Worm (Caenorhabditis elegans): ENCODE results near the gene T10B10.4.

T10B10.4 gene

ce11 chrX:15159362-15159761 is 30.6 kb upstream of the T10B10.4 start:
- no peak for TF ChIP-seq snpc-4 (GFP tag; optimal IDR thresholded peaks at IDR 0.05)
- peak in 2 of 4 experiments; percentile 79 to 87 for TF ChIP-seq snpc-4 (tag; optimal IDR thresholded peaks at IDR 0.05)
- peak; percentile 43; the same call in 1 of the 2 replicates for TF ChIP-seq hmg-1.2 (GFP tag; IDR thresholded peaks at IDR 0.05)
- TF ChIP-seq T26A5.8 (tag; optimal IDR thresholded peaks at IDR 0.05), result no peak
- TF ChIP-seq D2030.7 (GFP tag; IDR thresholded peaks at IDR 0.05), result no peak
- no peak for TF ChIP-seq snpc-3.4 (tag; optimal IDR thresholded peaks at IDR 0.05)
- no peak for TF ChIP-seq ceh-79 (tag; optimal IDR thresholded peaks at IDR 0.05)

- TF ChIP-seq ceh-58 (GFP tag; IDR thresholded peaks at IDR 0.05), result no peak
- TF ChIP-seq ceh-40 (GFP tag; IDR thresholded peaks at IDR 0.05), result no peak
- TF ChIP-seq egl-44 (GFP tag; IDR thresholded peaks at IDR 0.05), result no peak
- no peak for TF ChIP-seq bed-2 (GFP tag; IDR thresholded peaks at IDR 0.05)
- peak; percentile 3 for TF ChIP-seq nhr-80 (tag; optimal IDR thresholded peaks at IDR 0.05)
- TF ChIP-seq lin-40 (tag; optimal IDR thresholded peaks at IDR 0.05), result peak; percentile 24
Measured at ce11 chrX:15160923-15161322, 29.0 kb upstream of the T10B10.4 start.

- no peak for TF ChIP-seq F52B5.7 (tag; optimal IDR thresholded peaks at IDR 0.05)
Measured at ce11 chrX:15163118-15163517, 26.8 kb upstream of the T10B10.4 start.

- TF ChIP-seq rpc-1 (optimal IDR thresholded peaks at IDR 0.05) (no peak), rpc-1 (tag; optimal IDR thresholded peaks at IDR 0.05) (no peak), lin-35 (GFP tag; optimal IDR thresholded peaks at IDR 0.05) (no peak), madf-8 (GFP tag; conservative IDR thresholded peaks at IDR 0.05) (no peak), F37B4.10 (GFP tag; IDR thresholded peaks at IDR 0.05) (no peak), nhr-80 (tag; optimal IDR thresholded peaks at IDR 0.05) (no peak), snpc-1.3 (tag; optimal IDR thresholded peaks at IDR 0.05; ENCODE audit: insufficient read depth) (no peak), ccch-3 (GFP tag; optimal IDR thresholded peaks at IDR 0.05) (no peak), let-526 (GFP tag; IDR thresholded peaks at IDR 0.05) (no peak), ztf-6 (GFP tag; IDR thresholded peaks at IDR 0.05) (no peak), pha-4 (tag; optimal IDR thresholded peaks at IDR 0.05) (no peak), sptf-2 (GFP tag; optimal IDR thresholded peaks at IDR 0.05) (no peak), sea-2 (GFP tag; IDR thresholded peaks at IDR 0.05) (no peak), somi-1 (GFP tag; optimal IDR thresholded peaks at IDR 0.05) (no peak)
Measured at ce11 chrX:15164108-15164507, 25.8 kb upstream of the T10B10.4 start, which contains the start of gene T10B10.9. Gene T10B10.9 (plus strand): TSS chrX:15164408.

ce11 chrX:15166122-15166521 is 23.8 kb upstream of the T10B10.4 start, which contains the start of gene T10B10.8:
Gene T10B10.8 (minus strand): TSS chrX:15166222.
- TF ChIP-seq nhr-179 (tag; optimal IDR thresholded peaks at IDR 0.05) (no peak), B0035.1 (tag; optimal IDR thresholded peaks at IDR 0.05) (no peak), let-607 (tag; optimal IDR thresholded peaks at IDR 0.05) (no peak), K12H6.12 (tag; optimal IDR thresholded peaks at IDR 0.05) (no peak)

ce11 chrX:15167692-15168091 is 22.2 kb upstream of the T10B10.4 start:
- TF ChIP-seq repo-1 (tag; optimal IDR thresholded peaks at IDR 0.05) (no peak), somi-1 (GFP tag; optimal IDR thresholded peaks at IDR 0.05) (no peak), ceh-100 (GFP tag; IDR thresholded peaks at IDR 0.05) (no peak), pha-4 (tag; optimal IDR thresholded peaks at IDR 0.05) (no peak), nhr-80 (tag; optimal IDR thresholded peaks at IDR 0.05) (peak; percentile 80)

All from whole organism, young adult.